Worm (Caenorhabditis elegans) whole organism, L2 larva: Measurements from ENCODE around the gene ztf-27.

Experiments used
- ZK546.5 ChIP-seq: sonication (generic microtip); optimal IDR thresholded peaks from 2 replicates; lab custom pipeline; 2017; ENCODE audit warnings: missing biosample characterization, missing genetic modification characterization
- alr-1 ChIP-seq: fragments of 150-350 bp; optimal IDR thresholded peaks from 2 replicates; lab custom pipeline; 2014; ENCODE audit warnings: missing biosample characterization, missing genetic modification characterization
- aly-2 ChIP-seq: fragments of 150-350 bp; optimal IDR thresholded peaks from 2 replicates; lab custom pipeline; 2014; ENCODE audit warnings: missing biosample characterization, missing genetic modification characterization
- blmp-1 ChIP-seq: sonication (generic microtip); optimal IDR thresholded peaks from 2 replicates; lab custom pipeline; 2017; ENCODE audit warnings: missing genetic modification characterization, mild to moderate bottlenecking, missing compliant biosample characterization, antibody characterized with exemption, moderate library complexity; ENCODE audit not compliant: insufficient read depth
- ceh-16 ChIP-seq: fragments of 150-350 bp; optimal IDR thresholded peaks from 2 replicates; lab custom pipeline; 2014; ENCODE audit warnings: missing biosample characterization, missing genetic modification characterization
- ceh-82 ChIP-seq: fragments of 150-350 bp; optimal IDR thresholded peaks from 2 replicates; lab custom pipeline; 2014; ENCODE audit warnings: missing biosample characterization, missing genetic modification characterization
- crh-2 ChIP-seq: sonication (generic microtip); optimal IDR thresholded peaks from 2 replicates; lab custom pipeline; 2017; ENCODE audit warnings: missing biosample characterization, missing genetic modification characterization
- dmd-4 ChIP-seq: sonication (generic microtip); optimal IDR thresholded peaks from 2 replicates; lab custom pipeline; 2017; ENCODE audit warnings: missing biosample characterization, missing genetic modification characterization
- egl-27 ChIP-seq: sonication (generic microtip); optimal IDR thresholded peaks from 3 replicates; lab custom pipeline; 2017; ENCODE audit warnings: missing biosample characterization, missing genetic modification reagents, missing genetic modification characterization
- elt-1 ChIP-seq: fragments of 150-350 bp; optimal IDR thresholded peaks from 2 replicates; lab custom pipeline; 2014; ENCODE audit warnings: missing biosample characterization, missing genetic modification characterization
- elt-3 ChIP-seq: sonication (generic microtip); optimal IDR thresholded peaks from 2 replicates; lab custom pipeline; 2017; ENCODE audit warnings: missing biosample characterization, missing genetic modification characterization
- fos-1 ChIP-seq: fragments of 150-350 bp; optimal IDR thresholded peaks from 2 replicates; lab custom pipeline; 2014; ENCODE audit warnings: missing biosample characterization, missing genetic modification characterization
- gmeb-1 ChIP-seq: fragments of 150-350 bp; optimal IDR thresholded peaks from 2 replicates; lab custom pipeline; 2014; ENCODE audit warnings: missing biosample characterization, missing genetic modification characterization
- lin-13 ChIP-seq: fragments of 150-350 bp; optimal IDR thresholded peaks from 2 replicates; lab custom pipeline; 2014; ENCODE audit warnings: missing biosample characterization, missing genetic modification reagents, missing genetic modification characterization
- lsy-2 ChIP-seq, 2 experiments: fragments of 150-350 bp in 1 of 2; sonication (generic microtip) in 1 of 2; optimal IDR thresholded peaks; 2 replicates each; lab custom pipeline; 2014 to 2017; ENCODE audit warnings: missing biosample characterization in 2 of 2, missing genetic modification characterization in 2 of 2
- mab-5 ChIP-seq: fragments of 150-350 bp; optimal IDR thresholded peaks from 2 replicates; lab custom pipeline; 2014; ENCODE audit warnings: missing biosample characterization, missing genetic modification characterization
- mdl-1 ChIP-seq, 2 experiments: fragments of 150-350 bp in 1 of 2; sonication (generic microtip) in 1 of 2; optimal IDR thresholded peaks; 2 replicates each; lab custom pipeline; 2017; ENCODE audit warnings: missing biosample characterization in 2 of 2, missing genetic modification characterization in 2 of 2
- nhr-10 ChIP-seq: sonication (generic microtip); optimal IDR thresholded peaks from 2 replicates; lab custom pipeline; 2017; ENCODE audit warnings: missing biosample characterization, missing genetic modification characterization
- nhr-11 ChIP-seq: fragments of 150-350 bp; optimal IDR thresholded peaks from 2 replicates; lab custom pipeline; 2014; ENCODE audit warnings: missing biosample characterization, missing genetic modification characterization
- nhr-12 ChIP-seq: fragments of 150-350 bp; optimal IDR thresholded peaks from 2 replicates; lab custom pipeline; 2014; ENCODE audit warnings: missing biosample characterization, missing genetic modification characterization
- nhr-129 ChIP-seq: fragments of 150-350 bp; optimal IDR thresholded peaks from 2 replicates; lab custom pipeline; 2014; ENCODE audit warnings: missing biosample characterization, missing genetic modification characterization
- nhr-23 ChIP-seq: fragments of 150-350 bp; optimal IDR thresholded peaks from 2 replicates; lab custom pipeline; 2014; ENCODE audit warnings: missing biosample characterization, missing genetic modification reagents, missing genetic modification characterization
- nhr-6 ChIP-seq: fragments of 150-350 bp; optimal IDR thresholded peaks from 2 replicates; lab custom pipeline; 2014; ENCODE audit warnings: missing biosample characterization, missing genetic modification characterization
- peb-1 ChIP-seq: fragments of 150-350 bp; optimal IDR thresholded peaks from 2 replicates; lab custom pipeline; 2014; ENCODE audit warnings: missing biosample characterization, missing genetic modification characterization
- sem-4 ChIP-seq: fragments of 150-350 bp; optimal IDR thresholded peaks from 2 replicates; lab custom pipeline; 2014; ENCODE audit warnings: missing biosample characterization, missing genetic modification reagents, missing genetic modification characterization
- sma-9 ChIP-seq, 2 experiments: fragments of 150-350 bp in 1 of 2; sonication (generic microtip) in 1 of 2; optimal IDR thresholded peaks; 2 replicates each; lab custom pipeline; 2014 to 2016; ENCODE audit warnings: missing genetic modification characterization in 2 of 2, mild to moderate bottlenecking in 1 of 2, missing biosample characterization in 1 of 2, missing compliant biosample characterization in 1 of 2, missing genetic modification reagents in 1 of 2, moderate library complexity in 1 of 2
- unc-39 ChIP-seq: fragments of 150-350 bp; optimal IDR thresholded peaks from 2 replicates; lab custom pipeline; 2014; ENCODE audit warnings: missing biosample characterization, missing genetic modification characterization
- unc-62 ChIP-seq: fragments of 150-350 bp; optimal IDR thresholded peaks from 2 replicates; lab custom pipeline; 2014; ENCODE audit warnings: missing biosample characterization, missing genetic modification reagents, missing genetic modification characterization
- zag-1 ChIP-seq: fragments of 150-350 bp; optimal IDR thresholded peaks from 2 replicates; lab custom pipeline; 2014; ENCODE audit warnings: missing biosample characterization, missing genetic modification characterization
- ztf-1 ChIP-seq: fragments of 200-800 bp; sonication (Bioruptor generic); conservative IDR thresholded peaks from 2 replicates; pipeline ENCODE4 v1.3.6; 2022; ENCODE audit warnings: missing genetic modification characterization, missing compliant biosample characterization
- ztf-11 ChIP-seq: sonication (generic microtip); optimal IDR thresholded peaks from 2 replicates; lab custom pipeline; 2017; ENCODE audit warnings: missing biosample characterization, missing genetic modification characterization
- ztf-4 ChIP-seq: fragments of 150-350 bp; optimal IDR thresholded peaks from 2 replicates; lab custom pipeline; 2014; ENCODE audit warnings: missing biosample characterization, missing genetic modification characterization

Gene ztf-27

ce11 chrII:10351963-10352362 is 33.2 kb upstream of the ztf-27 start, which contains the start of gene C07E3.8:
Gene C07E3.8, plus strand, starts transcription at chrII:10352263.
- TF ChIP-seq nhr-12 (tag; lab: Kevin White, UChicago) (no peak), unc-62 (GFP tag; lab: Kevin White, UChicago) (no peak), mdl-1 (tag; optimal IDR thresholded peaks at IDR 0.05; lab: Kevin White, UChicago) (no peak), ZK546.5 (tag; lab: Kevin White, UChicago) (no peak), crh-2 (tag; lab: Kevin White, UChicago) (no peak), alr-1 (tag; lab: Kevin White, UChicago) (no peak), nhr-10 (tag; lab: Kevin White, UChicago) (no peak), ceh-16 (tag; lab: Kevin White, UChicago) (no peak), nhr-129 (tag; lab: Kevin White, UChicago) (no peak), gmeb-1 (tag; lab: Kevin White, UChicago) (no peak), dmd-4 (tag; lab: Kevin White, UChicago) (no peak), elt-3 (tag; lab: Kevin White, UChicago) (no peak), egl-27 (tag; lab: Kevin White, UChicago) (no peak), aly-2 (tag; lab: Kevin White, UChicago) (no peak)

ce11 chrII:10357468-10358007 is 27.6 kb upstream of the ztf-27 start, which contains the start of gene C07E3.3:
Gene C07E3.3, minus strand, starts transcription at chrII:10357518.
- TF ChIP-seq peb-1 (no peak), nhr-11 (tag; lab: Kevin White, UChicago) (no peak), ztf-4 (tag; lab: Kevin White, UChicago) (no peak)

ce11 chrII:10360487-10360886 is 24.6 kb upstream of the ztf-27 start, which contains the start of gene C07E3.4:
Gene C07E3.4, plus strand, starts transcription at chrII:10360787.
- TF ChIP-seq elt-1 (tag; lab: Kevin White, UChicago) (no peak), ztf-1 (GFP tag; lab: Robert Waterston, UW) (no peak), nhr-6 (tag; lab: Kevin White, UChicago) (no peak), lin-13 (no peak), mab-5 (no peak), fos-1 (tag; lab: Kevin White, UChicago) (no peak), dmd-4 (tag; lab: Kevin White, UChicago) (no peak), aly-2 (tag; lab: Kevin White, UChicago) (no peak), mdl-1 (tag; optimal IDR thresholded peaks at IDR 0.05; lab: Kevin White, UChicago) (no peak), nhr-11 (tag; lab: Kevin White, UChicago) (no peak), crh-2 (tag; lab: Kevin White, UChicago) (no peak), unc-39 (tag; lab: Kevin White, UChicago) (no peak), zag-1 (tag; lab: Kevin White, UChicago) (no peak), sma-9 (GFP tag; optimal IDR thresholded peaks at IDR 0.05; lab: Kevin White, UChicago) (no peak), sma-9 (tag; optimal IDR thresholded peaks at IDR 0.05; lab: Kevin White, UChicago) (no peak), nhr-129 (tag; lab: Kevin White, UChicago) (no peak), blmp-1 (tag; lab: Kevin White, UChicago) (no peak)

- TF ChIP-seq sem-4 (no peak), ztf-11 (tag; lab: Kevin White, UChicago) (no peak), blmp-1 (tag; lab: Kevin White, UChicago) (no peak)
Measured at ce11 chrII:10367202-10367601, 17.9 kb upstream of the ztf-27 start, which contains the start of gene ceh-57. Gene ceh-57, minus strand, starts transcription at chrII:10367296.

ce11 chrII:10369547-10370028 is 15.5 kb upstream of the ztf-27 start, which contains the start of gene ceh-58:
Gene ceh-58, minus strand, starts transcription at chrII:10369597.
- TF ChIP-seq nhr-23 (tag; lab: Kevin White, UChicago) (no peak), ceh-82 (tag; lab: Kevin White, UChicago) (no peak), lsy-2 (tag; optimal IDR thresholded peaks at IDR 0.05; lab: Kevin White, UChicago) (peak in 1 of 2 experiments; percentile 0)
